Worm (Caenorhabditis elegans) whole organism, L4 larva: Measurements from ENCODE around the gene K02E2.8.

ENCODE experiments used
- attf-4 ChIP-seq: sonication (generic microtip); optimal IDR thresholded peaks from 3 replicates; lab custom pipeline; 2017; ENCODE audit warnings: missing biosample characterization, missing genetic modification characterization
- egl-27 ChIP-seq: sonication (generic microtip); optimal IDR thresholded peaks from 3 replicates; lab custom pipeline; 2017; ENCODE audit warnings: missing biosample characterization, missing genetic modification reagents, missing genetic modification characterization
- lsy-2 ChIP-seq, 2 experiments: fragments of 150-350 bp in 1 of 2; sonication (generic microtip) in 1 of 2; optimal IDR thresholded peaks; 2 replicates each; lab custom pipeline; 2014 to 2017; ENCODE audit warnings: missing biosample characterization in 2 of 2, missing genetic modification characterization in 2 of 2
- nhr-42 ChIP-seq: fragments of 200-800 bp; sonication (Bioruptor generic); IDR thresholded peaks from 2 replicates; pipeline ENCODE4 v1.3.6; 2022; ENCODE audit warnings: missing genetic modification characterization, missing compliant biosample characterization

- no peak for TF ChIP-seq attf-4 (tag; lab: Kevin White, UChicago)
- no peak for TF ChIP-seq lsy-2 (tag; optimal IDR thresholded peaks at IDR 0.05; lab: Kevin White, UChicago)
- no peak for TF ChIP-seq nhr-42 (GFP tag; lab: Robert Waterston, UW)
- no peak for TF ChIP-seq egl-27 (tag; lab: Kevin White, UChicago)
Measured at ce11 chrV:20325417-20325816, 41.3 kb downstream of the K02E2.8 start, which contains the start of gene Y38H6A.1.
